Worm (Caenorhabditis elegans) whole organism, late embryonic: ENCODE data around the gene grl-7.

Experiments
- K09A11.1 ChIP-seq: sonication (generic microtip); optimal IDR thresholded peaks from 2 replicates; lab custom pipeline; 2017; ENCODE audit warnings: antibody characterized with exemption, mild to moderate bottlenecking, missing genetic modification characterization, missing compliant biosample characterization; ENCODE audit not compliant: insufficient read depth
- ama-1 ChIP-seq: fragments of 150-350 bp; optimal IDR thresholded peaks from 2 replicates; lab custom pipeline; 2014
- ceh-14 ChIP-seq: sonication (generic microtip); optimal IDR thresholded peaks from 2 replicates; lab custom pipeline; 2016; ENCODE audit warnings: missing genotype, missing genetic modification characterization, missing compliant biosample characterization
- ceh-18 ChIP-seq: sonication (generic microtip); optimal IDR thresholded peaks from 2 replicates; lab custom pipeline; 2016; ENCODE audit warnings: missing genetic modification characterization, missing compliant biosample characterization
- ceh-34 ChIP-seq: sonication (generic microtip); optimal IDR thresholded peaks from 2 replicates; lab custom pipeline; 2016; ENCODE audit warnings: mild to moderate bottlenecking, missing genetic modification characterization, missing compliant biosample characterization
- ceh-6 ChIP-seq: fragments of 200-800 bp; sonication (Bioruptor generic); optimal IDR thresholded peaks from 2 replicates; lab custom pipeline; 2018; ENCODE audit warnings: mild to moderate bottlenecking, missing genetic modification characterization, missing compliant biosample characterization
- ceh-9 ChIP-seq: sonication (generic microtip); optimal IDR thresholded peaks from 2 replicates; lab custom pipeline; 2016; ENCODE audit warnings: mild to moderate bottlenecking, missing genetic modification characterization, inconsistent platforms, missing compliant biosample characterization
- dve-1 ChIP-seq: sonication (generic microtip); optimal IDR thresholded peaks from 2 replicates; lab custom pipeline; 2017; ENCODE audit warnings: antibody characterized with exemption, mild to moderate bottlenecking, missing genetic modification characterization, missing compliant biosample characterization
- eyg-1 ChIP-seq: sonication (generic microtip); optimal IDR thresholded peaks from 2 replicates; lab custom pipeline; 2016; ENCODE audit warnings: missing genotype, missing genetic modification characterization, missing compliant biosample characterization
- fax-1 ChIP-seq: sonication (generic microtip); optimal IDR thresholded peaks from 2 replicates; lab custom pipeline; 2016; ENCODE audit warnings: missing genotype, missing genetic modification characterization, missing compliant biosample characterization
- fkh-10 ChIP-seq: fragments of 150-350 bp; optimal IDR thresholded peaks from 2 replicates; lab custom pipeline; 2014; ENCODE audit warnings: missing biosample characterization, missing genetic modification reagents, missing genetic modification characterization
- fkh-6 ChIP-seq: sonication (generic microtip); optimal IDR thresholded peaks from 2 replicates; lab custom pipeline; 2016; ENCODE audit warnings: missing genetic modification characterization, missing compliant biosample characterization
- gmeb-2 ChIP-seq: sonication (generic microtip); optimal IDR thresholded peaks from 2 replicates; lab custom pipeline; 2016; ENCODE audit warnings: missing genetic modification characterization, inconsistent platforms, missing compliant biosample characterization
- madf-2 ChIP-seq: sonication (generic microtip); optimal IDR thresholded peaks from 2 replicates; lab custom pipeline; 2017; ENCODE audit warnings: missing genetic modification characterization, missing compliant biosample characterization
- nhr-11 ChIP-seq: fragments of 150-350 bp; optimal IDR thresholded peaks from 2 replicates; lab custom pipeline; 2014; ENCODE audit warnings: missing biosample characterization, missing genetic modification characterization
- npax-4 ChIP-seq: sonication (generic microtip); optimal IDR thresholded peaks from 2 replicates; lab custom pipeline; 2016; ENCODE audit warnings: missing genetic modification characterization, missing compliant biosample characterization
- pag-3 ChIP-seq: sonication (generic microtip); optimal IDR thresholded peaks from 2 replicates; lab custom pipeline; 2016; ENCODE audit warnings: missing compliant biosample characterization, missing genetic modification characterization, borderline replicate concordance
- pat-9 ChIP-seq: fragments of 200-800 bp; sonication (Bioruptor generic); optimal IDR thresholded peaks from 2 replicates; lab custom pipeline; 2018; ENCODE audit warnings: mild to moderate bottlenecking, missing genetic modification characterization, moderate library complexity, missing compliant biosample characterization
- pax-1 ChIP-seq: fragments of 150-350 bp; optimal IDR thresholded peaks from 2 replicates; lab custom pipeline; 2014; ENCODE audit warnings: missing biosample characterization, missing genetic modification characterization
- pha-2 ChIP-seq: sonication (generic microtip); optimal IDR thresholded peaks from 2 replicates; lab custom pipeline; 2017; ENCODE audit warnings: mild to moderate bottlenecking, missing genetic modification characterization, missing compliant biosample characterization
- pha-4 ChIP-seq: fragments of 150-350 bp; optimal IDR thresholded peaks from 2 replicates; lab custom pipeline; 2018; ENCODE audit warnings: missing biosample characterization, missing genetic modification reagents, missing genetic modification characterization
- pros-1 ChIP-seq: fragments of 150-350 bp; optimal IDR thresholded peaks from 2 replicates; lab custom pipeline; 2014; ENCODE audit warnings: missing biosample characterization, missing genetic modification reagents, missing genetic modification characterization
- ttx-3 ChIP-seq: sonication (generic microtip); optimal IDR thresholded peaks from 2 replicates; lab custom pipeline; 2016; ENCODE audit warnings: missing genetic modification reagents, missing genetic modification characterization, missing compliant biosample characterization
- unc-42 ChIP-seq: sonication (generic microtip); optimal IDR thresholded peaks from 2 replicates; lab custom pipeline; 2016; ENCODE audit warnings: missing genotype, missing genetic modification characterization, missing compliant biosample characterization
- zip-5 ChIP-seq: sonication (generic microtip); optimal IDR thresholded peaks from 2 replicates; lab custom pipeline; 2016; ENCODE audit warnings: missing genetic modification characterization, missing compliant biosample characterization
- ztf-16 ChIP-seq: sonication (generic microtip); optimal IDR thresholded peaks from 2 replicates; lab custom pipeline; 2017; ENCODE audit warnings: missing genetic modification characterization, missing compliant biosample characterization

grl-7 gene

ce11 chrV:11373918-11374317 lies 27.1 kb upstream of the grl-7 start:
- no peak for TF ChIP-seq ttx-3
- no peak for TF ChIP-seq fkh-10
- no peak for TF ChIP-seq zip-5 (tag; lab: Kevin White, UChicago)
- TF ChIP-seq madf-2: no peak
- no peak for TF ChIP-seq ceh-14 (tag; lab: Kevin White, UChicago)
- no peak for TF ChIP-seq pax-1 (tag; lab: Kevin White, UChicago)
- TF ChIP-seq fax-1 (tag; lab: Kevin White, UChicago): no peak
- TF ChIP-seq pat-9: no peak
- no peak for TF ChIP-seq ceh-34
- no peak for TF ChIP-seq eyg-1 (tag; lab: Kevin White, UChicago)

- TF ChIP-seq pat-9: no peak
- peak; percentile 52 for TF ChIP-seq unc-42 (tag; lab: Kevin White, UChicago)
- TF ChIP-seq K09A11.1 (tag; lab: Kevin White, UChicago): no peak
These were observed 25.6 kb upstream of the grl-7 start for ce11 chrV:11372284-11372878.

ce11 chrV:11366129-11366528 lies 19.3 kb upstream of the grl-7 start, which contains the start of gene dop-5:
dop-5 (minus strand) TSS chrV:11366229.
- TF ChIP-seq nhr-11 (tag; lab: Kevin White, UChicago): no peak
- no peak for TF ChIP-seq pros-1 (tag; lab: Kevin White, UChicago)
- TF ChIP-seq ceh-6: no peak
- no peak for TF ChIP-seq dve-1 (tag; lab: Kevin White, UChicago)
- TF ChIP-seq ztf-16 (tag; lab: Kevin White, UChicago): no peak
- no peak for TF ChIP-seq ceh-18 (tag; lab: Kevin White, UChicago)
- TF ChIP-seq ceh-9 (tag; lab: Kevin White, UChicago): no peak
- no peak for TF ChIP-seq K09A11.1 (tag; lab: Kevin White, UChicago)

- no peak for TF ChIP-seq pag-3 (tag; lab: Kevin White, UChicago)
These were observed 16.8 kb upstream of the grl-7 start for ce11 chrV:11363575-11363974.

ce11 chrV:11354264-11354663 lies 7.5 kb upstream of the grl-7 start:
- TF ChIP-seq unc-42 (tag; lab: Kevin White, UChicago): peak; percentile 61
- no peak for TF ChIP-seq npax-4 (tag; lab: Kevin White, UChicago)
- no peak for TF ChIP-seq fkh-6 (tag; lab: Kevin White, UChicago)

ce11 chrV:11352893-11353292 lies 6.1 kb upstream of the grl-7 start, which contains the start of gene npr-25:
npr-25 (minus strand) TSS chrV:11352993.
- TF ChIP-seq ama-1 (lab: Kevin White, UChicago): no peak

ce11 chrV:11351263-11351662 lies 4.5 kb upstream of the grl-7 start:
- TF ChIP-seq ceh-34 (no peak), unc-42 (tag; lab: Kevin White, UChicago) (peak; percentile 36), pros-1 (tag; lab: Kevin White, UChicago) (no peak)

ce11 chrV:11344816-11345336 lies 1.9 kb downstream of the grl-7 start:
- TF ChIP-seq gmeb-2 (tag; lab: Kevin White, UChicago) (peak; percentile 24), ama-1 (lab: Kevin White, UChicago) (peak; percentile 75), pha-4 (tag; lab: Kevin White, UChicago) (no peak), dve-1 (tag; lab: Kevin White, UChicago) (no peak), pha-2 (tag; lab: Kevin White, UChicago) (no peak), pat-9 (no peak), ceh-6 (no peak)
